Fruit fly (Drosophila melanogaster) S2 (cell line): ENCODE measurements around the gene CG17122.

Experiments used
- CG8478 ChIP-seq: fragments of >200 bp; optimal IDR thresholded peaks from 2 replicates; lab custom pipeline; 2018
- CTCF ChIP-seq, 2 experiments: fragments of >200 bp; optimal IDR thresholded peaks; 2 replicates each; lab custom pipeline; 2018

DNA sequence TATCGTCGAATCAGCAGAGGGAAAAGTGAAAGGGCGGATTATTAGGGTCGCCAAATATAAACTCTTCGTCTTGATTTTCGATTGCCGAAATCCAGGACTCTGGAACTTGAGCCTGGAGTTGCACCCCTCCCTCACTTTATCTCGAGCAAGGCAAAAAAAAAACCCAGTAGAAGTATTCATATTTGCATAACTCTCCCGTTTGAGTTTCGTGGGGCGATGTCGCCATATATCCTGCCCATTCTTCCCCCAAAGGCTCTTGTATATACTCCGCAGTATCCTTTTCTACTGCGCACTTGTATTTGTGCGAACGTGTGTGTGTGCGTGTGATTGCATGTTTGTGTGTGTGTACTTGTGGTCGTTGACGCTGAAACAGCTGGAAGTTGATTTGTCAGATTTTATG, 11.9 kb upstream of the CG17122 start:
- TF ChIP-seq CG8478 (lab: Kevin White, UChicago) = no peak
- TF ChIP-seq CTCF (optimal IDR thresholded peaks at IDR 0.05; lab: Kevin White, UChicago) = no peak
